Worm (Caenorhabditis elegans): ENCODE data around the gene iff-1.

Gene iff-1

ce11 chrIII:9734030-9734429 lies 13.0 kb downstream of the iff-1 start:
- TF ChIP-seq F23B12.7 (tag; optimal IDR thresholded peaks at IDR 0.05; ENCODE audit: insufficient read depth) (no peak), ztf-26 (tag; optimal IDR thresholded peaks at IDR 0.05) (no peak), hmg-20 (GFP tag; IDR thresholded peaks at IDR 0.05) (no peak), C17E4.6 (GFP tag; IDR thresholded peaks at IDR 0.05) (no peak), lsy-27 (tag; optimal IDR thresholded peaks at IDR 0.05; ENCODE audit: borderline replicate concordance, insufficient read depth) (no peak), K12H6.12 (tag; optimal IDR thresholded peaks at IDR 0.05) (no peak), xnd-1 (tag; optimal IDR thresholded peaks at IDR 0.05) (no peak), B0261.1 (tag; optimal IDR thresholded peaks at IDR 0.05) (no peak), ceh-79 (tag; optimal IDR thresholded peaks at IDR 0.05) (no peak), Y53G8AR.9 (GFP tag; conservative IDR thresholded peaks at IDR 0.05) (no peak), lir-1 (GFP tag; conservative IDR thresholded peaks at IDR 0.05) (no peak), gei-17 (GFP tag; optimal IDR thresholded peaks at IDR 0.05) (no peak), repo-1 (tag; optimal IDR thresholded peaks at IDR 0.05) (no peak), ztf-6 (GFP tag; IDR thresholded peaks at IDR 0.05) (no peak), mel-28 (tag; optimal IDR thresholded peaks at IDR 0.05; ENCODE audit: borderline replicate concordance) (no peak), ceh-100 (GFP tag; IDR thresholded peaks at IDR 0.05) (no peak), him-1 (tag; optimal IDR thresholded peaks at IDR 0.05) (no peak), sea-2 (GFP tag; IDR thresholded peaks at IDR 0.05) (no peak)

DNA sequence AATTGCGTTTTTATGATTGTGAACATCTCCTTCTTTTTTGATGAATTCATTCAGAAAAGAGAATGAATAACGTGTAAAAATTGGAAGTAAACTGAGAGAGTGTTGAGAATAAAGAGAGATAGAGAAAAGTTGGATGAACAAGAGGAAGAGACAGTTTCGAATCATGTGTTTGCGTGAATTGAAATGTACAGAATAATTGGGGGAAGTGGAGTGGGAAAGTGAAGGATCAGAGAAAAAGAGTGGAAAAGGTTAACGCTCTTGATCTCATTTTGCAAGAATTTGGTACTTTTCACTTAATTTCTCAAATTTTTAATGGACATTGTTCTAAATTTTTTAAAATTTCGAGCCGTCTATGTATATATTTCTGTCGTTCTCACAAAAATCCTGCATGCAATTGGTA lies 13.7 kb downstream of the iff-1 start:
- TF ChIP-seq B0261.1 (tag; optimal IDR thresholded peaks at IDR 0.05) (no peak), F22D6.2 (tag; optimal IDR thresholded peaks at IDR 0.05) (no peak), lsy-27 (tag; optimal IDR thresholded peaks at IDR 0.05; ENCODE audit: borderline replicate concordance, insufficient read depth) (no peak), F37B4.10 (GFP tag; IDR thresholded peaks at IDR 0.05) (no peak), F23B12.7 (tag; optimal IDR thresholded peaks at IDR 0.05; ENCODE audit: insufficient read depth) (no peak), rpc-1 (optimal IDR thresholded peaks at IDR 0.05) (no peak), rpc-1 (tag; optimal IDR thresholded peaks at IDR 0.05) (no peak), dpff-1 (tag; optimal IDR thresholded peaks at IDR 0.05) (no peak), cebp-2 (GFP tag; IDR thresholded peaks at IDR 0.05) (no peak), ceh-27 (GFP tag; optimal IDR thresholded peaks at IDR 0.05) (no peak), F57C9.4 (tag; optimal IDR thresholded peaks at IDR 0.05) (no peak), madf-6 (GFP tag; IDR thresholded peaks at IDR 0.05) (no peak), aptf-3 (GFP tag; IDR thresholded peaks at IDR 0.05) (no peak), ztf-25 (GFP tag; IDR thresholded peaks at IDR 0.05) (no peak), hmg-20 (GFP tag; IDR thresholded peaks at IDR 0.05) (no peak)

- no peak for TF ChIP-seq nhr-80 (tag; optimal IDR thresholded peaks at IDR 0.05)
- TF ChIP-seq snpc-3.4 (tag; optimal IDR thresholded peaks at IDR 0.05), result no peak
- no peak for TF ChIP-seq attf-5 (GFP tag; optimal IDR thresholded peaks at IDR 0.05)
- no peak for TF ChIP-seq mes-4 (tag; optimal IDR thresholded peaks at IDR 0.05)
- no peak for TF ChIP-seq tbp1 (GFP tag; optimal IDR thresholded peaks at IDR 0.05)
- no peak for TF ChIP-seq C06A6.2 (GFP tag; conservative IDR thresholded peaks at IDR 0.05)
- TF ChIP-seq rpc-1 (optimal IDR thresholded peaks at IDR 0.05), result no peak
- no peak for TF ChIP-seq rpc-1 (tag; optimal IDR thresholded peaks at IDR 0.05)
- TF ChIP-seq cebp-1 (GFP tag; IDR thresholded peaks at IDR 0.05), result no peak
- TF ChIP-seq cebp-1 (tag; optimal IDR thresholded peaks at IDR 0.05), result no peak
- TF ChIP-seq bed-1 (GFP tag; IDR thresholded peaks at IDR 0.05), result no peak
- no peak for TF ChIP-seq snpc-4 (GFP tag; optimal IDR thresholded peaks at IDR 0.05)
- TF ChIP-seq snpc-4 (tag; optimal IDR thresholded peaks at IDR 0.05), result no peak
- TF ChIP-seq sptf-2 (GFP tag; optimal IDR thresholded peaks at IDR 0.05), result no peak
- no peak for TF ChIP-seq ccch-3 (GFP tag; optimal IDR thresholded peaks at IDR 0.05)
- TF ChIP-seq nhr-179 (tag; optimal IDR thresholded peaks at IDR 0.05), result no peak
- no peak for TF ChIP-seq Y56A3A.18 (GFP tag; IDR thresholded peaks at IDR 0.05)
Observed at ce11 chrIII:9731313-9731912, 15.6 kb downstream of the iff-1 start.

All from whole organism, young adult.